Fruit fly (Drosophila melanogaster): ENCODE data around the gene CG14238.

CG14238 gene

DNA sequence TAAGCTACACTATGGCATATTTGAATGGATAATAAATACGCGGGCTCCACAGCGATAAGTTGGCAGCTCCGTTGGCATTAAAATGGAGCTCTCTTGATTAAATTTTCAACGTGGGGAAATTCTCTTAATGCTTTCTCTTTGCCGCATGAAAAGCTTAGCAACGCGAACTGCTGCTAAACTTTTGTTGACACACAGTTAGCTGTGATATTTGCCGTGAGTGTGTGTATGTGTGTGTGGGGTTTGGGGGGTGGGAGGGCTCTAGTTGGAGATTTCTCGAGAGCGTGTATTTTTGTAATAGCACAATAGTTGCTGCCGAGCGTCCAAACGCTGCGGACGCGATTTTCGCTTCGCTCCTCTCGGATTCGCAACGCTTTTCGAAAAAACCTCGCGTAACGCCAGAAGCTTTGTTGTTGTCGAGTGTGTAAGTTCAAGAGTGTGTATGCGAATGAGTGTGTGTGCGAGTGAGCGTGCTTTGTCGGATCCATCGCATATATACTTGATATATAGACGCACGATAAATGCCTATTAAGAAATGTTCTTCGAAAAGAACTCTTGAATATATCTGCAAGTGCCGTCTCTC, 3.3 kb downstream of the CG14238 start, which contains the start of gene CG5455 (continued):
- no peak for TF ChIP-seq ase (GFP tag; IDR thresholded peaks at IDR 0.05)
- peak; percentile 18 for TF ChIP-seq Side (GFP tag; optimal IDR thresholded peaks at IDR 0.05)
- no peak for TF ChIP-seq cato (GFP tag; optimal IDR thresholded peaks at IDR 0.05; ENCODE audit: borderline replicate concordance)
- TF ChIP-seq CG2875 (GFP tag; optimal IDR thresholded peaks at IDR 0.05), result peak; percentile 14
- TF ChIP-seq C15 (GFP tag; IDR thresholded peaks at IDR 0.05), result no peak
- TF ChIP-seq CG10565 (GFP tag; optimal IDR thresholded peaks at IDR 0.05), result no peak
- TF ChIP-seq CG17612 (GFP tag; IDR thresholded peaks at IDR 0.05), result peak; percentile 24; the same call in 1 of the 2 replicates
- TF ChIP-seq Sin3A (optimal IDR thresholded peaks at IDR 0.05), result no peak
- TF ChIP-seq Bgb (GFP tag; IDR thresholded peaks at IDR 0.05; ENCODE audit: partially characterized antibody), result peak; percentile 76
- TF ChIP-seq CG14965 (GFP tag; optimal IDR thresholded peaks at IDR 0.05; ENCODE audit: borderline replicate concordance), result no peak
- TF ChIP-seq Aef1 (GFP tag; IDR thresholded peaks at IDR 0.05), result peak; percentile 51; the same call in 2 of the 3 replicates
- TF ChIP-seq D (optimal IDR thresholded peaks at IDR 0.05), result no peak
- no peak for TF ChIP-seq D (GFP tag; optimal IDR thresholded peaks at IDR 0.05)
- TF ChIP-seq CG8944 (GFP tag; optimal IDR thresholded peaks at IDR 0.05), result no peak
- TF ChIP-seq mam (GFP tag; optimal IDR thresholded peaks at IDR 0.05), result no peak
- no peak for TF ChIP-seq slp2 (GFP tag; optimal IDR thresholded peaks at IDR 0.05)
- TF ChIP-seq insv (GFP tag; optimal IDR thresholded peaks at IDR 0.05), result no peak
- TF ChIP-seq psq (GFP tag; optimal IDR thresholded peaks at IDR 0.05), result no peak
- no peak for TF ChIP-seq CG30431 (GFP tag; optimal IDR thresholded peaks at IDR 0.05)
- TF ChIP-seq CG10462 (GFP tag; optimal IDR thresholded peaks at IDR 0.05), result no peak
- TF ChIP-seq seq (GFP tag; IDR thresholded peaks at IDR 0.05), result peak; percentile 36; the same call in 1 of the 2 replicates
- TF ChIP-seq YL-1 (GFP tag; optimal IDR thresholded peaks at IDR 0.05), result no peak
- no peak for TF ChIP-seq gt (GFP tag; IDR thresholded peaks at IDR 0.05)
- no peak for TF ChIP-seq CG10366 (GFP tag; IDR thresholded peaks at IDR 0.05)
- TF ChIP-seq vfl (GFP tag; optimal IDR thresholded peaks at IDR 0.05), result no peak
- TF ChIP-seq nau (GFP tag; optimal IDR thresholded peaks at IDR 0.05), result peak; percentile 67
- TF ChIP-seq CG33557 (GFP tag; optimal IDR thresholded peaks at IDR 0.05), result no peak
- TF ChIP-seq Ets65A (GFP tag), result peak; percentile 60
- no peak for TF ChIP-seq cad (GFP tag; optimal IDR thresholded peaks at IDR 0.05)
- peak; percentile 24 for TF ChIP-seq pzg (GFP tag; optimal IDR thresholded peaks at IDR 0.05)
- peak; percentile 11 for TF ChIP-seq repo (GFP tag; optimal IDR thresholded peaks at IDR 0.05)
- TF ChIP-seq Abd-B (GFP tag; optimal IDR thresholded peaks at IDR 0.05), result no peak
- no peak for TF ChIP-seq CG4854 (GFP tag; optimal IDR thresholded peaks at IDR 0.05)
- peak; percentile 74 for TF ChIP-seq B-H2 (GFP tag; optimal IDR thresholded peaks at IDR 0.05)
- TF ChIP-seq ab (GFP tag; optimal IDR thresholded peaks at IDR 0.05), result no peak
- no peak for TF ChIP-seq Dll (GFP tag; IDR thresholded peaks at IDR 0.05; ENCODE audit: partially characterized antibody)
- peak; percentile 76 for TF ChIP-seq Atf6 (GFP tag; IDR thresholded peaks at IDR 0.05)
- no peak for TF ChIP-seq Lhr (GFP tag; optimal IDR thresholded peaks at IDR 0.05)
- no peak for TF ChIP-seq stwl (tag; optimal IDR thresholded peaks at IDR 0.05)
- TF ChIP-seq CG11085 (GFP tag; IDR thresholded peaks at IDR 0.05), result peak; percentile 45; the same call in 1 of the 2 replicates
- TF ChIP-seq eyg (GFP tag; optimal IDR thresholded peaks at IDR 0.05), result peak; percentile 23
- TF ChIP-seq fd64A (GFP tag; optimal IDR thresholded peaks at IDR 0.05), result peak; percentile 48
- peak; percentile 47; the same call in 1 of the 2 replicates for TF ChIP-seq CG32767 (GFP tag; IDR thresholded peaks at IDR 0.05)
- no peak for TF ChIP-seq CG9437 (GFP tag; optimal IDR thresholded peaks at IDR 0.05)
- no peak for TF ChIP-seq CG7372 (GFP tag; IDR thresholded peaks at IDR 0.05)
- no peak for TF ChIP-seq CG9609 (GFP tag; optimal IDR thresholded peaks at IDR 0.05)
- TF ChIP-seq chn (GFP tag; optimal IDR thresholded peaks at IDR 0.05), result peak; percentile 28
- peak; percentile 77 for TF ChIP-seq vvl (GFP tag; IDR thresholded peaks at IDR 0.05)
- no peak for TF ChIP-seq jumu (GFP tag; optimal IDR thresholded peaks at IDR 0.05)
- no peak for TF ChIP-seq Gug (GFP tag; IDR thresholded peaks at IDR 0.05)
- TF ChIP-seq D19B (GFP tag; optimal IDR thresholded peaks at IDR 0.05), result no peak
- TF ChIP-seq CG11696 (GFP tag; IDR thresholded peaks at IDR 0.05), result 0 out of 2 replicates have a peak, but pooled peaks have one; percentile 19

Data from whole organism, embryonic.